Fruit fly (Drosophila melanogaster) whole organism, adult: ENCODE measurements around the gene scramb2.

Source experiments
- CG11617 ChIP-seq: fragments of 200-800 bp; sonication (Bioruptor generic); optimal IDR thresholded peaks from 2 replicates; lab custom pipeline; 2017; ENCODE audit warnings: mild to moderate bottlenecking, missing biosample characterization, missing genetic modification reagents, missing genetic modification characterization
- CG12768 ChIP-seq: fragments of 200-800 bp; sonication (Bioruptor generic); optimal IDR thresholded peaks from 2 replicates; lab custom pipeline; 2017; ENCODE audit warnings: missing biosample characterization, missing genetic modification characterization, mild to moderate bottlenecking, moderate library complexity, missing genetic modification reagents
- CG14711 ChIP-seq: fragments of 200-800 bp; sonication (Bioruptor generic); optimal IDR thresholded peaks from 2 replicates; lab custom pipeline; 2018; ENCODE audit warnings: missing biosample characterization, mild to moderate bottlenecking, missing genetic modification characterization, moderate library complexity
- CG1620 ChIP-seq: fragments of 200-800 bp; sonication (Bioruptor generic); optimal IDR thresholded peaks from 2 replicates; lab custom pipeline; 2016; ENCODE audit warnings: missing biosample characterization, missing genetic modification characterization
- CG33017 ChIP-seq: fragments of 200-800 bp; sonication (Bioruptor generic); optimal IDR thresholded peaks from 2 replicates; lab custom pipeline; 2018; ENCODE audit warnings: missing biosample characterization, mild to moderate bottlenecking, missing genetic modification characterization, moderate library complexity
- CG5204 ChIP-seq: fragments of 200-800 bp; sonication (Bioruptor generic); optimal IDR thresholded peaks from 2 replicates; lab custom pipeline; 2016; ENCODE audit warnings: missing biosample characterization, missing genetic modification characterization
- CG7045 ChIP-seq: fragments of 200-800 bp; sonication (Bioruptor generic); optimal IDR thresholded peaks from 2 replicates; lab custom pipeline; 2017; ENCODE audit warnings: missing biosample characterization, mild to moderate bottlenecking, missing genetic modification characterization
- CG7101 ChIP-seq: fragments of 200-800 bp; sonication (Bioruptor generic); optimal IDR thresholded peaks from 2 replicates; lab custom pipeline; 2018; ENCODE audit warnings: missing biosample characterization, mild to moderate bottlenecking, missing genetic modification characterization, moderate library complexity
- Clk ChIP-seq: fragments of 200-800 bp; sonication (Bioruptor generic); optimal IDR thresholded peaks from 2 replicates; lab custom pipeline; 2017; ENCODE audit warnings: missing biosample characterization, missing genetic modification characterization
- Crg-1 ChIP-seq: fragments of 200-800 bp; sonication (Bioruptor generic); optimal IDR thresholded peaks from 2 replicates; lab custom pipeline; 2016; ENCODE audit warnings: missing biosample characterization, missing genetic modification characterization
- Hr96 ChIP-seq: fragments of 200-800 bp; sonication (Bioruptor generic); optimal IDR thresholded peaks from 2 replicates; lab custom pipeline; 2016; ENCODE audit warnings: missing biosample characterization, missing genetic modification characterization
- Mnt ChIP-seq: fragments of 200-800 bp; sonication (Bioruptor generic); optimal IDR thresholded peaks from 2 replicates; lab custom pipeline; 2016; ENCODE audit warnings: missing biosample characterization, mild to moderate bottlenecking, missing genetic modification characterization
- bab1 ChIP-seq: fragments of 200-800 bp; sonication (Bioruptor generic); optimal IDR thresholded peaks from 3 replicates; lab custom pipeline; 2019; ENCODE audit warnings: missing biosample characterization, mild to moderate bottlenecking, missing genetic modification characterization, moderate library complexity
- cic ChIP-seq: fragments of 200-800 bp; sonication (Bioruptor generic); optimal IDR thresholded peaks from 2 replicates; lab custom pipeline; 2017; ENCODE audit warnings: missing biosample characterization, mild to moderate bottlenecking, missing genetic modification characterization, moderate library complexity
- cnc ChIP-seq, 2 experiments: fragments of >200 bp; optimal IDR thresholded peaks; 2 replicates each; lab custom pipeline; 2017
- kay ChIP-seq: fragments of 200-800 bp; sonication (Bioruptor generic); peaks from one replicate; lab custom pipeline; 2016; ENCODE audit warnings: missing biosample characterization, missing genetic modification characterization, borderline replicate concordance
- ovo ChIP-seq: fragments of 200-800 bp; sonication (Bioruptor generic); optimal IDR thresholded peaks from 2 replicates; lab custom pipeline; 2016; ENCODE audit warnings: missing biosample characterization, missing genetic modification characterization
- pad ChIP-seq: fragments of 200-800 bp; sonication (Bioruptor generic); optimal IDR thresholded peaks from 3 replicates; lab custom pipeline; 2017; ENCODE audit warnings: missing biosample characterization, missing genetic modification characterization, mild to moderate bottlenecking, moderate library complexity, missing genetic modification reagents
- tj ChIP-seq: fragments of 200-800 bp; sonication (Bioruptor generic); optimal IDR thresholded peaks from 3 replicates; lab custom pipeline; 2017; ENCODE audit warnings: missing biosample characterization, mild to moderate bottlenecking, missing genetic modification characterization, moderate library complexity
- toe ChIP-seq: fragments of 200-800 bp; sonication (Bioruptor generic); optimal IDR thresholded peaks from 2 replicates; lab custom pipeline; 2016; ENCODE audit warnings: missing biosample characterization, missing genetic modification characterization

Gene scramb2

dm6 chr3L:3071675-3072583, 25.3 kb upstream of the scramb2 start:
- TF ChIP-seq pad: peak; percentile 99
- no peak for TF ChIP-seq CG12768 (GFP tag; lab: Kevin White, UChicago)

- TF ChIP-seq CG33017 (tag; lab: Kevin White, UChicago) (peak; percentile 71), ovo (GFP tag; lab: Kevin White, UChicago) (peak; percentile 48), Mnt (peak; percentile 92), CG7101 (peak; percentile 71), CG12768 (GFP tag; lab: Kevin White, UChicago) (peak; percentile 69), Clk (GFP tag; lab: Kevin White, UChicago) (peak; percentile 18), cnc (optimal IDR thresholded peaks at IDR 0.05; lab: Kevin White, UChicago) (no peak), Crg-1 (GFP tag; lab: Kevin White, UChicago) (no peak), tj (GFP tag; lab: Kevin White, UChicago) (peak; percentile 52), bab1 (GFP tag; lab: Kevin White, UChicago) (peak; percentile 87), CG1620 (GFP tag; lab: Kevin White, UChicago) (peak; percentile 26), CG5204 (peak; percentile 13), toe (peak; percentile 50), CG11617 (GFP tag; lab: Kevin White, UChicago) (peak; percentile 79), CG14711 (tag; lab: Kevin White, UChicago) (peak; percentile 36), cic (peak; percentile 96), CG7045 (GFP tag; lab: Kevin White, UChicago) (peak; percentile 11), Hr96 (GFP tag; lab: Kevin White, UChicago) (peak; percentile 34), pad (peak; percentile 24), kay (GFP tag; lab: Kevin White, UChicago) (no peak)
These were observed 23.9 kb upstream of the scramb2 start, which contains the start of the genes CG32486 and PAN3 for dm6 chr3L:3070274-3071204. CG32486 (minus strand) TSS chr3L:3070839. PAN3 (plus strand) TSS chr3L:3071133.

dm6 chr3L:3069774-3070173, 23.2 kb upstream of the scramb2 start:
- peak; percentile 47 for TF ChIP-seq Mnt
- TF ChIP-seq CG12768 (GFP tag; lab: Kevin White, UChicago): no peak
- TF ChIP-seq CG33017 (tag; lab: Kevin White, UChicago): no peak
- TF ChIP-seq bab1 (GFP tag; lab: Kevin White, UChicago): no peak
- no peak for TF ChIP-seq CG7101
- TF ChIP-seq Crg-1 (GFP tag; lab: Kevin White, UChicago): no peak
- peak; percentile 9 for TF ChIP-seq tj (GFP tag; lab: Kevin White, UChicago)
- no peak for TF ChIP-seq CG14711 (tag; lab: Kevin White, UChicago)
- peak; percentile 68 for TF ChIP-seq cic
- no peak for TF ChIP-seq Hr96 (GFP tag; lab: Kevin White, UChicago)
- TF ChIP-seq CG5204: no peak
- peak; percentile 95 for TF ChIP-seq pad
- no peak for TF ChIP-seq ovo (GFP tag; lab: Kevin White, UChicago)

- TF ChIP-seq pad: peak; percentile 93
These were observed 14.5 kb upstream of the scramb2 start for dm6 chr3L:3061069-3061468.

- TF ChIP-seq cic: peak; percentile 95
- no peak for TF ChIP-seq cnc (optimal IDR thresholded peaks at IDR 0.05; lab: Kevin White, UChicago)
- peak; percentile 100 for TF ChIP-seq CG12768 (GFP tag; lab: Kevin White, UChicago)
- TF ChIP-seq CG14711 (tag; lab: Kevin White, UChicago): peak; percentile 98
- peak; percentile 99 for TF ChIP-seq CG33017 (tag; lab: Kevin White, UChicago)
- TF ChIP-seq pad: peak; percentile 98
- TF ChIP-seq CG5204: no peak
- TF ChIP-seq Crg-1 (GFP tag; lab: Kevin White, UChicago): peak; percentile 100
- TF ChIP-seq toe: peak; percentile 100
- peak; percentile 100 for TF ChIP-seq CG1620 (GFP tag; lab: Kevin White, UChicago)
- TF ChIP-seq Mnt: peak; percentile 99
- TF ChIP-seq tj (GFP tag; lab: Kevin White, UChicago): peak; percentile 98
- peak; percentile 100 for TF ChIP-seq CG7101
- peak; percentile 100 for TF ChIP-seq kay (GFP tag; lab: Kevin White, UChicago)
- TF ChIP-seq Clk (GFP tag; lab: Kevin White, UChicago): peak; percentile 100
- TF ChIP-seq CG7045 (GFP tag; lab: Kevin White, UChicago): peak; percentile 100
- TF ChIP-seq CG11617 (GFP tag; lab: Kevin White, UChicago): peak; percentile 100
- TF ChIP-seq Hr96 (GFP tag; lab: Kevin White, UChicago): peak; percentile 100
- peak; percentile 99 for TF ChIP-seq bab1 (GFP tag; lab: Kevin White, UChicago)
- peak; percentile 98 for TF ChIP-seq ovo (GFP tag; lab: Kevin White, UChicago)
These were observed 13.7 kb upstream of the scramb2 start for dm6 chr3L:3060054-3060979.
